Fruit fly (Drosophila melanogaster) whole organism: Measurements from ENCODE around the gene Taf7.

ENCODE experiments used
- psq ChIP-seq: fragments of >200 bp; optimal IDR thresholded peaks from 2 replicates; lab custom pipeline; 2017
- usp ChIP-seq: fragments of >200 bp; optimal IDR thresholded peaks from 2 replicates; lab custom pipeline; 2017; ENCODE audit warnings: missing biosample characterization, missing genetic modification characterization, mixed read lengths

DNA sequence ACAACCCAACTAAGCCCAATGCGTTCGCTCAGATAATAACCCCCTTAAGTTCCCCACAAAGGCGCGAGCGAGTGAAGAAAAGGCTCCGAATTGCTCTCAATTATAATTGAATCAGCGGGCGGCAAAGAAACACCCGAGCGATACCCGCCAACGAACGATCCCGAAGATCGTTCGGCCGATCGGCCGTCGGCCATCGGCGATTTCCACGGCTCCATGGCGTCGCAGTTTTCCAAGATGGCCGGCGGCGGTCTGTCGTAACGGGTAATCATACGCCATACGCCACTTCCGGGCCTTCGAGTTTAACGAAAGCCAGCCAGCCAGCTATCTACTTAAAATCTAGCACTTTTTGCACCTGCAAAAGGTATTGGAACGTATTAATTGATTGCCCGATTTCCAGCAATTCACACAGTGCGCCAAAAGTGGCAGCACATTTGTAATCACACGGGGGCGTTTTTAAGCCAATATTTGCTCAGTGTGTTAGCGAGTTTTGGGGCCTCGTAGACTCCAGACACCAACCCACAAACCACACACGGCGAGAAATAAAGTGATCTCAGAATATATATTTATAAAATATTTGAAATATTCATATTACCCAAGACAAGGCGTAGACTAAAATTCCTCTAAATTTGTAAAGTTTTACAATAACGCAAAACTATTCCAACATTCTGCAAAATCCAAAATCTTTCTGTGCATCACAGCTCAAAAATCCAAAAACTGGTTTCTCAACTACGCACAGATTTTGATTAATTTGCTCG is 14.7 kb upstream of the Taf7 start:
- TF ChIP-seq usp (GFP tag; lab: Kevin White, UChicago) (no peak), psq (lab: Kevin White, UChicago) (no peak)
